Worm (Caenorhabditis elegans): ENCODE results near the gene gmps-1.

gmps-1 gene

DNA sequence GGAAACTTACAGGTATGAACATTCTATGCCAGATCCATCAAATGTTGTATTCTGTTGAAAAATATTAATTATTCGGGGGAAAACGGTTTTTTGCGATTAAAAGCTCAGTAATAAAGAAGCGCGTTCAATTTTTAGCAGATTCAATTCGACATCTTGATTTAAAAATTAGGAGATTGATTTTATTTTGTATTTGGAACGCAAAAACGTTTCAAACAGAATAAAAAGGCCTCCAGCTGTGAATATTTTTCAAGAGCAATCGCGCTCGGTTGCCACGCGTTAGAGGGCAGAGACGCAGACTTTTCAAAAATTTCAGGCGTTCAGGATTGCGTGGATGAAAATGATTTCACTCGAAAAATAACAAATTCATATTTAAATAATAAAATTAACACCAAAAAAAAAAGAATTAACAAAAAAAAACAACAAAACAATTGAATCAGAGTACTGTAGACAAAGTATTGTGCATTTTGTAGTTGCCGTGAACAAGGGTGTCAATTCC, 48.5 kb downstream of the gmps-1 start, which contains the start of gene R06F6.8:
Gene R06F6.8 (minus strand): TSS at position 51 of the 496 bp plus-strand sequence.
- TF ChIP-seq lin-38 (GFP tag; IDR thresholded peaks at IDR 0.05), result peak; percentile 82
- peak; percentile 61 for TF ChIP-seq mes-2 (tag; optimal IDR thresholded peaks at IDR 0.05; ENCODE audit: poor library complexity, severe bottlenecking)
- TF ChIP-seq lin-13 (GFP tag; optimal IDR thresholded peaks at IDR 0.05), result peak; percentile 5
- TF ChIP-seq nhr-102 (tag; optimal IDR thresholded peaks at IDR 0.05), result no peak
- no peak for TF ChIP-seq dve-1 (tag; optimal IDR thresholded peaks at IDR 0.05; ENCODE audit: insufficient read depth)
- no peak for TF ChIP-seq zip-11 (GFP tag; IDR thresholded peaks at IDR 0.05)
- TF ChIP-seq dpl-1 (GFP tag; optimal IDR thresholded peaks at IDR 0.05), result peak; percentile 20
- peak in 1 of 2 experiments; percentile 29 for TF ChIP-seq lsy-2 (tag; optimal IDR thresholded peaks at IDR 0.05)
- no peak for TF ChIP-seq pha-4 (GFP tag; IDR thresholded peaks at IDR 0.05)
- TF ChIP-seq pha-4 (tag; optimal IDR thresholded peaks at IDR 0.05), result peak; percentile 11
- peak; percentile 9 for TF ChIP-seq nhr-28 (tag; optimal IDR thresholded peaks at IDR 0.05)
